Fruit fly (Drosophila melanogaster) whole organism, wandering third instar larva: ENCODE data around the gene pigeon.

ENCODE experiments used
- Dfd ChIP-seq: fragments of >200 bp; optimal IDR thresholded peaks from 2 replicates; lab custom pipeline; 2017; ENCODE audit warnings: missing biosample characterization, missing genetic modification characterization
- Jra ChIP-seq: sonication (Bioruptor generic); optimal IDR thresholded peaks from 2 replicates; lab custom pipeline; 2016; ENCODE audit warnings: missing biosample characterization, missing genetic modification characterization
- dmrt93B ChIP-seq: fragments of 200-800 bp; sonication (Bioruptor generic); optimal IDR thresholded peaks from 2 replicates; lab custom pipeline; 2018; ENCODE audit warnings: missing biosample characterization, mild to moderate bottlenecking, missing genetic modification characterization
- fru ChIP-seq: fragments of 200-800 bp; sonication (Bioruptor generic); optimal IDR thresholded peaks from 3 replicates; lab custom pipeline; 2016; ENCODE audit warnings: missing biosample characterization, mild to moderate bottlenecking, missing genetic modification characterization
- sv ChIP-seq: fragments of 200-800 bp; sonication (Bioruptor generic); optimal IDR thresholded peaks from 3 replicates; lab custom pipeline; 2016; ENCODE audit warnings: missing biosample characterization, missing genetic modification characterization
- tai ChIP-seq: sonication (Bioruptor generic); optimal IDR thresholded peaks from 2 replicates; lab custom pipeline; 2016; ENCODE audit warnings: missing biosample characterization, missing genetic modification characterization

DNA sequence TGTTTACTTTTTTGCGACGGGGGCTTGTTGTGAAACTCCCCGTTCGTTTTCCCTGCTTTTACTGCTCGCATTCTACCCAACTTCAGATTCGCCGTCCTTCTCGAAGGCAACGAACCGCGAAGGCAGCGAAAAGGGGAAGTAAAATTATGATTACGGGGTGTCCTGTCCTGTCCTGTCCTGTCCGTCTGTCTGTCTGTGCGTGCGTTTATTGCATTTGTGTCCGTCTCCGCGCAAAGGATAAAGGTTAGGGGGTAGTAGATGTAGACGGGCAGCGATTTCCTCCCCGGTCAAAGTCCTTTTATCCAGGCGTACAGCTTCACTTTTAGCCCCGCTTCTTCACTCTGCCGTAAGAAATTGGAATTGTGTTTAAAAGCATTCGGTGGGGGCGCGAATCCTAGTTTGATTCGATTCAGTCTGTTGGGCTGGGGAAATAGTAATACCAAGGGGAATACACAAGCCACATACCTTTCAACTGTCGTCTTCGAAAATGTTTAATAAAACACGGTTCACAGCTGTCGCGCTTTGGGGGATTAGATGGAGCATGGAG is 18.6 kb upstream of the pigeon start:
- no peak for TF ChIP-seq dmrt93B (GFP tag; lab: Kevin White, UChicago)
- TF ChIP-seq Jra (GFP tag; lab: Kevin White, UChicago) = no peak
- TF ChIP-seq tai = no peak
- no peak for TF ChIP-seq sv
- TF ChIP-seq fru (GFP tag; lab: Kevin White, UChicago) = no peak
- no peak for TF ChIP-seq Dfd
